Fruit fly (Drosophila melanogaster): ENCODE results near the gene Slc25A46a.

DNA sequence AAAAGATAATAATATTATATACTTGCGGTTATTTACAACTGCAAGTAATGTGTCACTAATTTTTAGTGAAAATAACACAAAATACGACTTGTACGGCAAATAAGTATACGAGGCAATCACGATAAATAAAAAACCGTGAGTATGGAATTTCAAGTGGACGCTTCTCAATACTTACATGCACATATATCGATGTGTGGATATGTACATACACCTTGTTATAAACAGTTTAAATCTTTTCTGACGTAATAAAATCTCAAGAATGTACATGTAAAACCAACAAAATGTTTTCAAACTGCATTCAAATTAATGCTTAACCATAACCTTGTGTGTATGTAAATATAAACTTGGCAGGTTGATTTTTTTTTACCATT, 8.9 kb downstream of the Slc25A46a start:
- TF ChIP-seq CG8478 (optimal IDR thresholded peaks at IDR 0.05) = no peak
- TF ChIP-seq CTCF (optimal IDR thresholded peaks at IDR 0.05) = no peak

All from S2 (cell line).